Worm (Caenorhabditis elegans) whole organism, L1 larva: ENCODE measurements around the gene msp-81.

ENCODE experiments used
- jun-1 ChIP-seq: fragments of 150-350 bp; optimal IDR thresholded peaks from 2 replicates; lab custom pipeline; 2014; ENCODE audit warnings: missing biosample characterization, missing genetic modification reagents, missing genetic modification characterization
- nhr-237 ChIP-seq: fragments of 150-350 bp; optimal IDR thresholded peaks from 2 replicates; lab custom pipeline; 2014; ENCODE audit warnings: missing biosample characterization, missing genetic modification characterization
- unc-130 ChIP-seq: fragments of 150-350 bp; optimal IDR thresholded peaks from 2 replicates; lab custom pipeline; 2017; ENCODE audit warnings: missing biosample characterization, missing genetic modification characterization, inconsistent platforms
- unc-86 ChIP-seq: sonication (generic microtip); optimal IDR thresholded peaks from 2 replicates; lab custom pipeline; 2016; ENCODE audit warnings: missing genetic modification characterization, missing compliant biosample characterization

- no peak for TF ChIP-seq jun-1 (tag; lab: Kevin White, UChicago)
- TF ChIP-seq unc-130 (tag; lab: Kevin White, UChicago): no peak
- no peak for TF ChIP-seq nhr-237 (tag; lab: Kevin White, UChicago)
- TF ChIP-seq unc-86 (tag; lab: Kevin White, UChicago): no peak
Measured at ce11 chrIV:9850931-9851330, 14.7 kb upstream of the msp-81 start, which contains the start of gene ssp-10.
